Worm (Caenorhabditis elegans): ENCODE results near the gene btb-18.

DNA sequence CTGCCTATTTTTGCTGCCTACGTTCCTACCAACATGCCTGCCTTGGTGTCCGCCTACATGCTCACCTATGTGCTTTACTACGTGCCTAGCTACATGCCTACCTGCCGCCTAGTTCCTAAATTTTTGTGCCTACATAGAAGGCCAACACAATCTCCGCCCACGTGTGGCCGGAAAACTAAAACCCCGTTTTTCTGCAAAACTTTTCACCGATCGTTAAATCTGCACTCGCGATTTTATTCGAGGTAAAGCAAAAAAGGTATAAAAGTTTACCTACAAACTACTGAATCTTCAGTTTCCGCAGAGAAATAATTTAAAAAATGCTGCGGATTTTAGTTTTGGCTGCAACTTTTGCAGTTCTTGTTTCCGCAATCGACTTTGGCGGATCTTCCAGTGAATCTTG, 48.6 kb upstream of the btb-18 start, which contains the start of gene clec-124:
- TF ChIP-seq elt-2 (tag; optimal IDR thresholded peaks at IDR 0.05) (no peak), ama-1 (optimal IDR thresholded peaks at IDR 0.05) (no peak), nhr-67 (tag; optimal IDR thresholded peaks at IDR 0.05) (no peak), nhr-12 (tag; optimal IDR thresholded peaks at IDR 0.05) (no peak), nhr-28 (tag; optimal IDR thresholded peaks at IDR 0.05) (no peak), sea-2 (GFP tag; optimal IDR thresholded peaks at IDR 0.05) (no peak), aly-2 (tag; optimal IDR thresholded peaks at IDR 0.05) (no peak), skn-1 (tag; optimal IDR thresholded peaks at IDR 0.05) (no peak), nhr-23 (tag; optimal IDR thresholded peaks at IDR 0.05) (no peak), snpc-4 (tag; optimal IDR thresholded peaks at IDR 0.05) (no peak), elt-3 (tag; optimal IDR thresholded peaks at IDR 0.05) (no peak)
